Worm (Caenorhabditis elegans) whole organism, mixed stage, embryonic: ENCODE results near the gene F10D2.16.

Experiments
- blmp-1 ChIP-seq: fragments of 150-350 bp; optimal IDR thresholded peaks from 2 replicates; lab custom pipeline; 2014; ENCODE audit warnings: missing biosample characterization, missing genetic modification characterization
- cnd-1 ChIP-seq: fragments of 200-800 bp; sonication (Bioruptor generic); optimal IDR thresholded peaks from 2 replicates; lab custom pipeline; 2018; ENCODE audit warnings: mild to moderate bottlenecking, missing genetic modification characterization, missing compliant biosample characterization
- elt-3 ChIP-seq: fragments of 150-350 bp; optimal IDR thresholded peaks from 2 replicates; lab custom pipeline; 2014; ENCODE audit warnings: missing biosample characterization, missing genetic modification characterization
- lin-13 ChIP-seq: fragments of 150-350 bp; optimal IDR thresholded peaks from 2 replicates; lab custom pipeline; 2014; ENCODE audit warnings: missing biosample characterization, missing genetic modification characterization
- lsy-2 ChIP-seq: fragments of 150-350 bp; optimal IDR thresholded peaks from 2 replicates; lab custom pipeline; 2014; ENCODE audit warnings: missing biosample characterization, missing genetic modification characterization
- pha-4 ChIP-seq: fragments of 150-350 bp; optimal IDR thresholded peaks from 2 replicates; lab custom pipeline; 2018; ENCODE audit warnings: missing biosample characterization, missing genetic modification reagents, missing genetic modification characterization

DNA sequence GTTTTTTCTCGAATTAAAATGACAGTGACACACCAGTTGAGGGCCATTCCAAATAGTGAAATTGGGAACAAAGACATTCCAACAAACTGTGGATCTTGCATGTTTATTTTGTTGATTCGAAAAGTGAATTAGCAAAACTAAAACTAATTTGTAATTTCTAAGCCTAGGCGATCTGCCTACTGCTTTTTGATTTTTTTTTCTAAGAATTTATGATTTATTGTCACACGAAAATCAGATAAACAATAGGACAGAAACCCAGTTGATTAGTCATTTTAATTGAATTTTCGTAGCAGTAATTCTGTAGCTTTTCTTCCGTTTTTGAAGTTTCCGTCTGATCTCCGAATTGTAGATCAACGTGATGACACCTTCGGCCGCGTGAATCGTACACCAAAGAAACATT lies 15.3 kb upstream of the F10D2.16 start, which contains the start of gene srx-33:
- TF ChIP-seq elt-3 (tag; lab: Kevin White, UChicago) (no peak), lin-13 (no peak), pha-4 (no peak), blmp-1 (tag; lab: Kevin White, UChicago) (no peak), cnd-1 (tag; lab: Kevin White, UChicago) (no peak), lsy-2 (tag; lab: Kevin White, UChicago) (no peak)
